Worm (Caenorhabditis elegans): ENCODE data around the gene pah-1.

pah-1 gene

ce11 chrII:8740326-8740949, 26.4 kb downstream of the pah-1 start (continued):
- TF ChIP-seq jun-1 (tag; optimal IDR thresholded peaks at IDR 0.05) (no peak), mxl-3 (GFP tag; optimal IDR thresholded peaks at IDR 0.05) (peak; percentile 35), zfp-3 (GFP tag; conservative IDR thresholded peaks at IDR 0.05) (0 out of 2 replicates have a peak, but pooled peaks have one; percentile 24), pqm-1 (tag; optimal IDR thresholded peaks at IDR 0.05) (peak; percentile 81), nhr-77 (tag; optimal IDR thresholded peaks at IDR 0.05) (peak; percentile 71), zip-11 (GFP tag; IDR thresholded peaks at IDR 0.05) (no peak), nhr-10 (tag; optimal IDR thresholded peaks at IDR 0.05) (peak; percentile 39), lin-1 (GFP tag; IDR thresholded peaks at IDR 0.05) (peak; percentile 87), egl-27 (tag; optimal IDR thresholded peaks at IDR 0.05) (no peak), lin-38 (GFP tag; IDR thresholded peaks at IDR 0.05) (no peak), tra-1 (GFP tag; IDR thresholded peaks at IDR 0.05) (peak; percentile 84), nhr-11 (tag; optimal IDR thresholded peaks at IDR 0.05) (peak; percentile 14), egl-43 (GFP tag; IDR thresholded peaks at IDR 0.05) (no peak), mdl-1 (tag; optimal IDR thresholded peaks at IDR 0.05) (peak; percentile 49 to 82), hlh-11 (tag; optimal IDR thresholded peaks at IDR 0.05) (peak; percentile 87), ceh-20 (GFP tag; IDR thresholded peaks at IDR 0.05) (peak; percentile 40; the same call in 1 of the 2 replicates)

ce11 chrII:8738955-8739354, 27.8 kb downstream of the pah-1 start:
- TF ChIP-seq Y5F2A.4 (GFP tag; optimal IDR thresholded peaks at IDR 0.05) (no peak), mep-1 (tag; optimal IDR thresholded peaks at IDR 0.05) (no peak), dve-1 (tag; optimal IDR thresholded peaks at IDR 0.05; ENCODE audit: insufficient read depth) (peak; percentile 92), nhr-10 (tag; optimal IDR thresholded peaks at IDR 0.05) (peak; percentile 23), nhr-6 (tag; optimal IDR thresholded peaks at IDR 0.05) (no peak), mdt-29 (GFP tag; IDR thresholded peaks at IDR 0.05) (no peak), daf-8 (GFP tag; IDR thresholded peaks at IDR 0.05) (no peak), nhr-48 (tag; optimal IDR thresholded peaks at IDR 0.05) (peak; percentile 64), lin-39 (tag; optimal IDR thresholded peaks at IDR 0.05) (no peak), hlh-11 (tag; optimal IDR thresholded peaks at IDR 0.05) (peak; percentile 53), hmg-1.1 (GFP tag; IDR thresholded peaks at IDR 0.05) (no peak), mxl-2 (GFP tag; conservative IDR thresholded peaks at IDR 0.05) (no peak), madf-9 (GFP tag; conservative IDR thresholded peaks at IDR 0.05) (no peak), nhr-77 (tag; optimal IDR thresholded peaks at IDR 0.05) (peak; percentile 82), R02D3.7 (tag; optimal IDR thresholded peaks at IDR 0.05) (no peak), spr-3 (GFP tag; optimal IDR thresholded peaks at IDR 0.05) (no peak), Y105C5A.15 (GFP tag; IDR thresholded peaks at IDR 0.05) (no peak), daf-16 (GFP tag; optimal IDR thresholded peaks at IDR 0.05) (no peak), daf-16 (tag; optimal IDR thresholded peaks at IDR 0.05) (peak; percentile 99), zip-11 (GFP tag; IDR thresholded peaks at IDR 0.05) (no peak), tag-97 (GFP tag; IDR thresholded peaks at IDR 0.05) (no peak), unc-39 (tag; optimal IDR thresholded peaks at IDR 0.05) (no peak), nhr-237 (tag; optimal IDR thresholded peaks at IDR 0.05) (no peak), hlh-30 (tag; optimal IDR thresholded peaks at IDR 0.05; ENCODE audit: insufficient read depth) (peak; percentile 11), mdl-1 (tag; optimal IDR thresholded peaks at IDR 0.05) (peak in 1 of 2 experiments; percentile 34), dmd-6 (GFP tag; IDR thresholded peaks at IDR 0.05) (peak; percentile 57), F26F4.8 (GFP tag; conservative IDR thresholded peaks at IDR 0.05) (no peak), pqm-1 (tag; optimal IDR thresholded peaks at IDR 0.05) (peak; percentile 25), madf-5 (GFP tag; IDR thresholded peaks at IDR 0.05) (no peak), nhr-102 (tag; optimal IDR thresholded peaks at IDR 0.05) (peak; percentile 22), duxl-1 (tag; optimal IDR thresholded peaks at IDR 0.05; ENCODE audit: poor library complexity) (no peak), nhr-28 (tag; optimal IDR thresholded peaks at IDR 0.05) (peak; percentile 66), F49E8.2 (tag; optimal IDR thresholded peaks at IDR 0.05; ENCODE audit: borderline replicate concordance) (no peak), php-3 (GFP tag; IDR thresholded peaks at IDR 0.05) (peak; percentile 98), lsy-2 (tag; optimal IDR thresholded peaks at IDR 0.05) (no peak), F10B5.3 (tag; optimal IDR thresholded peaks at IDR 0.05) (no peak), ZK337.2 (GFP tag; IDR thresholded peaks at IDR 0.05) (no peak)
